Fruit fly (Drosophila melanogaster) whole organism, adult: ENCODE results near the gene Zyx.
A peak's percentile ranks its signal among the peaks of the same experiment; 100 is the strongest.

Experiments
- CG11617 ChIP-seq: fragments of 200-800 bp; sonication (Bioruptor generic); optimal IDR thresholded peaks from 2 replicates; lab custom pipeline; 2017; ENCODE audit warnings: mild to moderate bottlenecking, missing biosample characterization, missing genetic modification reagents, missing genetic modification characterization
- CG12768 ChIP-seq: fragments of 200-800 bp; sonication (Bioruptor generic); optimal IDR thresholded peaks from 2 replicates; lab custom pipeline; 2017; ENCODE audit warnings: missing biosample characterization, missing genetic modification characterization, mild to moderate bottlenecking, moderate library complexity, missing genetic modification reagents
- CG14711 ChIP-seq: fragments of 200-800 bp; sonication (Bioruptor generic); optimal IDR thresholded peaks from 2 replicates; lab custom pipeline; 2018; ENCODE audit warnings: missing biosample characterization, mild to moderate bottlenecking, missing genetic modification characterization, moderate library complexity
- CG1620 ChIP-seq: fragments of 200-800 bp; sonication (Bioruptor generic); optimal IDR thresholded peaks from 2 replicates; lab custom pipeline; 2016; ENCODE audit warnings: missing biosample characterization, missing genetic modification characterization
- CG33017 ChIP-seq: fragments of 200-800 bp; sonication (Bioruptor generic); optimal IDR thresholded peaks from 2 replicates; lab custom pipeline; 2018; ENCODE audit warnings: missing biosample characterization, mild to moderate bottlenecking, missing genetic modification characterization, moderate library complexity
- CG5204 ChIP-seq: fragments of 200-800 bp; sonication (Bioruptor generic); optimal IDR thresholded peaks from 2 replicates; lab custom pipeline; 2016; ENCODE audit warnings: missing biosample characterization, missing genetic modification characterization
- CG7045 ChIP-seq: fragments of 200-800 bp; sonication (Bioruptor generic); optimal IDR thresholded peaks from 2 replicates; lab custom pipeline; 2017; ENCODE audit warnings: missing biosample characterization, mild to moderate bottlenecking, missing genetic modification characterization
- CG7101 ChIP-seq: fragments of 200-800 bp; sonication (Bioruptor generic); optimal IDR thresholded peaks from 2 replicates; lab custom pipeline; 2018; ENCODE audit warnings: missing biosample characterization, mild to moderate bottlenecking, missing genetic modification characterization, moderate library complexity
- Clk ChIP-seq: fragments of 200-800 bp; sonication (Bioruptor generic); optimal IDR thresholded peaks from 2 replicates; lab custom pipeline; 2017; ENCODE audit warnings: missing biosample characterization, missing genetic modification characterization
- Crg-1 ChIP-seq: fragments of 200-800 bp; sonication (Bioruptor generic); optimal IDR thresholded peaks from 2 replicates; lab custom pipeline; 2016; ENCODE audit warnings: missing biosample characterization, missing genetic modification characterization
- Hr96 ChIP-seq: fragments of 200-800 bp; sonication (Bioruptor generic); optimal IDR thresholded peaks from 2 replicates; lab custom pipeline; 2016; ENCODE audit warnings: missing biosample characterization, missing genetic modification characterization
- Mnt ChIP-seq: fragments of 200-800 bp; sonication (Bioruptor generic); optimal IDR thresholded peaks from 2 replicates; lab custom pipeline; 2016; ENCODE audit warnings: missing biosample characterization, mild to moderate bottlenecking, missing genetic modification characterization
- bab1 ChIP-seq: fragments of 200-800 bp; sonication (Bioruptor generic); optimal IDR thresholded peaks from 3 replicates; lab custom pipeline; 2019; ENCODE audit warnings: missing biosample characterization, mild to moderate bottlenecking, missing genetic modification characterization, moderate library complexity
- cic ChIP-seq: fragments of 200-800 bp; sonication (Bioruptor generic); optimal IDR thresholded peaks from 2 replicates; lab custom pipeline; 2017; ENCODE audit warnings: missing biosample characterization, mild to moderate bottlenecking, missing genetic modification characterization, moderate library complexity
- cnc ChIP-seq, 2 experiments: fragments of >200 bp; optimal IDR thresholded peaks; 2 replicates each; lab custom pipeline; 2017
- kay ChIP-seq: fragments of 200-800 bp; sonication (Bioruptor generic); peaks from one replicate; lab custom pipeline; 2016; ENCODE audit warnings: missing biosample characterization, missing genetic modification characterization, borderline replicate concordance
- ovo ChIP-seq: fragments of 200-800 bp; sonication (Bioruptor generic); optimal IDR thresholded peaks from 2 replicates; lab custom pipeline; 2016; ENCODE audit warnings: missing biosample characterization, missing genetic modification characterization
- pad ChIP-seq: fragments of 200-800 bp; sonication (Bioruptor generic); optimal IDR thresholded peaks from 3 replicates; lab custom pipeline; 2017; ENCODE audit warnings: missing biosample characterization, missing genetic modification characterization, mild to moderate bottlenecking, moderate library complexity, missing genetic modification reagents
- tj ChIP-seq: fragments of 200-800 bp; sonication (Bioruptor generic); optimal IDR thresholded peaks from 3 replicates; lab custom pipeline; 2017; ENCODE audit warnings: missing biosample characterization, mild to moderate bottlenecking, missing genetic modification characterization, moderate library complexity
- toe ChIP-seq: fragments of 200-800 bp; sonication (Bioruptor generic); optimal IDR thresholded peaks from 2 replicates; lab custom pipeline; 2016; ENCODE audit warnings: missing biosample characterization, missing genetic modification characterization

Zyx gene

dm6 chr4:1030692-1031110, 34.1 kb downstream of the Zyx start:
- no peak for TF ChIP-seq bab1
- no peak for TF ChIP-seq kay (GFP tag; lab: Kevin White, UChicago)
- no peak for TF ChIP-seq cic (GFP tag; lab: Kevin White, UChicago)
- TF ChIP-seq CG7045 (GFP tag; lab: Kevin White, UChicago), result no peak
- TF ChIP-seq Mnt, result peak; percentile 93
- no peak for TF ChIP-seq CG14711 (tag; lab: Kevin White, UChicago)
- peak; percentile 25 for TF ChIP-seq tj (GFP tag; lab: Kevin White, UChicago)
- TF ChIP-seq CG7101, result peak; percentile 13
- no peak for TF ChIP-seq Clk (GFP tag; lab: Kevin White, UChicago)
- peak; percentile 13 for TF ChIP-seq ovo (GFP tag; lab: Kevin White, UChicago)
- no peak for TF ChIP-seq toe (GFP tag; lab: Kevin White, UChicago)
- no peak for TF ChIP-seq CG11617 (GFP tag; lab: Kevin White, UChicago)
- no peak for TF ChIP-seq pad (GFP tag; lab: Kevin White, UChicago)
- no peak for TF ChIP-seq CG33017 (tag; lab: Kevin White, UChicago)
- TF ChIP-seq cnc (optimal IDR thresholded peaks at IDR 0.05; lab: Kevin White, UChicago), result no peak
- peak; percentile 30 for TF ChIP-seq CG1620 (GFP tag; lab: Kevin White, UChicago)
- no peak for TF ChIP-seq CG12768 (GFP tag; lab: Kevin White, UChicago)
- TF ChIP-seq CG5204 (GFP tag; lab: Kevin White, UChicago), result peak; percentile 43
- peak; percentile 62 for TF ChIP-seq Hr96 (GFP tag; lab: Kevin White, UChicago)
- TF ChIP-seq Crg-1 (GFP tag; lab: Kevin White, UChicago), result peak; percentile 14

- TF ChIP-seq CG7045 (GFP tag; lab: Kevin White, UChicago) (no peak), Mnt (peak; percentile 20), CG5204 (GFP tag; lab: Kevin White, UChicago) (peak; percentile 24), Hr96 (GFP tag; lab: Kevin White, UChicago) (peak; percentile 51), Clk (GFP tag; lab: Kevin White, UChicago) (no peak), CG14711 (tag; lab: Kevin White, UChicago) (peak; percentile 93), CG11617 (GFP tag; lab: Kevin White, UChicago) (peak; percentile 7), CG7101 (peak; percentile 16), pad (GFP tag; lab: Kevin White, UChicago) (peak; percentile 5), toe (GFP tag; lab: Kevin White, UChicago) (peak; percentile 65), bab1 (peak; percentile 28), kay (GFP tag; lab: Kevin White, UChicago) (peak; percentile 57), CG1620 (GFP tag; lab: Kevin White, UChicago) (peak; percentile 42), CG12768 (GFP tag; lab: Kevin White, UChicago) (no peak), CG33017 (tag; lab: Kevin White, UChicago) (no peak), tj (GFP tag; lab: Kevin White, UChicago) (peak; percentile 85)
Observed at dm6 chr4:1029198-1029795, 35.5 kb downstream of the Zyx start, which contains the start of gene Mpv17. Gene Mpv17 (minus strand): TSS chr4:1029361.

DNA sequence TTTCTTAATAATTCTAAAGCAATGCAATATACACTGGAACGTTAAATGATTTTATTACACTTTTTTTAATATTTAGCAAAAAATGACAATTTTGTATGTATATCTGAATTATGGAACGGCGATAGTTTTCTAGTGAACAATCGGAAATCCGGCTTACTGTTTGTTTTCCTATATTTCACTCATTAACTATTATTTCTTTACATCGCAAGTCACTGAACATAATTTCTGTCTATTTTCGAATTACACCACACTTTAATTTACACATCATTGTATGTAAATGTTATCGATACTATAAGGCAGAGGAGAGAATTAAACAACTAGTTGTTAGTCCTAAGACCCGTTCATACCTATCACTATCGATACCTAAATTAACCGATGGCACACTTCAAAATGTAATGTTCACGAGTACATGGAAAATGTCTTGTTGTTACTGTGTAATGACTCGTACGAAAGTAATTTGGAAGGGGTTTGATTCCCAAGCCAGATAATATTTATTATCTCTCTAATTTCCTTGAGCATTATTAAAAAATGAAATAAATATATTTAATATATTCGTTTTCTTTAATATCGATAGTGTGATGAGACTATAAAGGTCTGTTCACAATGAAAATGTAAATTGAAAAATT, 37.9 kb downstream of the Zyx start, which contains the start of gene PlexA:
TSS of gene PlexA (minus strand) at position 296 of the 626 bp plus-strand sequence.
- peak; percentile 74 for TF ChIP-seq CG14711 (tag; lab: Kevin White, UChicago)
- peak; percentile 48 for TF ChIP-seq CG1620 (GFP tag; lab: Kevin White, UChicago)
- peak; percentile 84 for TF ChIP-seq CG7101
- TF ChIP-seq tj (GFP tag; lab: Kevin White, UChicago), result peak; percentile 1
- TF ChIP-seq cnc (optimal IDR thresholded peaks at IDR 0.05; lab: Kevin White, UChicago), result no peak
- TF ChIP-seq Hr96 (GFP tag; lab: Kevin White, UChicago), result no peak
- peak; percentile 73 for TF ChIP-seq CG5204 (GFP tag; lab: Kevin White, UChicago)
- TF ChIP-seq Clk (GFP tag; lab: Kevin White, UChicago), result peak; percentile 77
- TF ChIP-seq cic (GFP tag; lab: Kevin White, UChicago), result peak; percentile 2
- peak; percentile 65 for TF ChIP-seq CG7045 (GFP tag; lab: Kevin White, UChicago)
- peak; percentile 47 for TF ChIP-seq CG11617 (GFP tag; lab: Kevin White, UChicago)
- TF ChIP-seq toe (GFP tag; lab: Kevin White, UChicago), result no peak
- TF ChIP-seq kay (GFP tag; lab: Kevin White, UChicago), result peak; percentile 23
- peak; percentile 80 for TF ChIP-seq CG12768 (GFP tag; lab: Kevin White, UChicago)
- TF ChIP-seq CG33017 (tag; lab: Kevin White, UChicago), result peak; percentile 67
- peak; percentile 61 for TF ChIP-seq pad (GFP tag; lab: Kevin White, UChicago)
- peak; percentile 55 for TF ChIP-seq ovo (GFP tag; lab: Kevin White, UChicago)
- TF ChIP-seq bab1, result peak; percentile 40
- peak; percentile 24 for TF ChIP-seq Mnt
- TF ChIP-seq Crg-1 (GFP tag; lab: Kevin White, UChicago), result peak; percentile 28

DNA sequence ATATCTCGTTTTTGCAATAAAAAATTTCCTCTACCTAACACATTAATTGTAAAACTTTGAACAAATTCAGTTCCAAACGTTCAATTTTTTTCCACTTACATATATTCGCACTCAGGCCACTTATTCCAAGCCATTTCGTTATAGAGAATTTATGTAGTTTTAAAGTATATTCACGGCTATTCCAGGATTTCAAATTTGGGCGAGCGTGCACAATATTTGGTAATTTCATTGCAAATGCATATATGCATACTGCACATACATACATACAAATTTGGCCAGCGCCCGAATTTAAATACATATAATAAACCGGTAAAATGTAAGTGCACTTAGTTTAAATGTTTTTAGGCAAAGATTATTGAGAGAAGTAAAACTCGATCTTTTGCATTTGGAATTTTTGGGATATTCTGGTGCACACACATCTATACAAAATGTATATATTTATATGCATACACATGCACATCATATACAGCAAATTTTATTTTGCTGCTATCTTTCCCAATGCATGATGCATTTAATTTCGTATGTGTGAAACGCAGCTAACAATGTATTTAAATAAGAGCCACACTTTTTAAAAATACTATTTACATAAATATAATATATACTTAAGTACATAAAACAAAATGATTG, 38.6 kb downstream of the Zyx start:
- TF ChIP-seq toe (GFP tag; lab: Kevin White, UChicago), result no peak
- peak; percentile 97 for TF ChIP-seq kay (GFP tag; lab: Kevin White, UChicago)
- TF ChIP-seq CG7045 (GFP tag; lab: Kevin White, UChicago), result no peak

dm6 chr4:1025101-1025500, 39.7 kb downstream of the Zyx start:
- TF ChIP-seq Crg-1 (GFP tag; lab: Kevin White, UChicago) (no peak), Hr96 (GFP tag; lab: Kevin White, UChicago) (no peak), kay (GFP tag; lab: Kevin White, UChicago) (peak; percentile 88), CG14711 (tag; lab: Kevin White, UChicago) (no peak), CG33017 (tag; lab: Kevin White, UChicago) (no peak), cic (GFP tag; lab: Kevin White, UChicago) (no peak), tj (GFP tag; lab: Kevin White, UChicago) (no peak)
